Fruit fly (Drosophila melanogaster) whole organism, embryonic: ENCODE results near the gene iav.
A peak's percentile ranks its signal among the peaks of the same experiment; 100 is the strongest.

Source experiments
- Blimp-1 ChIP-seq: fragments of 200-800 bp; sonication (Bioruptor generic); optimal IDR thresholded peaks from 3 replicates; lab custom pipeline; 2018; ENCODE audit warnings: missing biosample characterization, missing genetic modification characterization, mild to moderate bottlenecking, moderate library complexity, missing genetic modification reagents
- CG10959 ChIP-seq: fragments of 200-800 bp; sonication (Bioruptor generic); IDR thresholded peaks from 2 replicates; pipeline ENCODE4 v1.3.6; 2022; ENCODE audit warnings: missing biosample characterization, missing genetic modification characterization
- CG11398 ChIP-seq: fragments of 200-800 bp; sonication (Bioruptor generic); optimal IDR thresholded peaks from 2 replicates; lab custom pipeline; 2016; ENCODE audit warnings: missing biosample characterization, missing genetic modification characterization
- CG11456 ChIP-seq: fragments of 200-800 bp; sonication (Bioruptor generic); IDR thresholded peaks from 3 replicates; pipeline ENCODE4 v1.3.6; 2022; ENCODE audit warnings: missing biosample characterization, missing genetic modification characterization
- CG11695 ChIP-seq: fragments of 200-800 bp; sonication (Bioruptor generic); IDR thresholded peaks from 3 replicates; pipeline ENCODE4 v1.3.6; 2022; ENCODE audit warnings: missing biosample characterization, missing genetic modification characterization
- CG12071 ChIP-seq: fragments of 200-800 bp; sonication (Bioruptor generic); optimal IDR thresholded peaks from 3 replicates; lab custom pipeline; 2018; ENCODE audit warnings: missing biosample characterization, mild to moderate bottlenecking, missing genetic modification characterization
- CG12236 ChIP-seq: fragments of 200-800 bp; sonication (Bioruptor generic); optimal IDR thresholded peaks from 2 replicates; lab custom pipeline; 2016; ENCODE audit warnings: missing biosample characterization, missing genetic modification characterization
- CG14667 ChIP-seq: fragments of 200-800 bp; sonication (Bioruptor generic); IDR thresholded peaks from 2 replicates; pipeline ENCODE4 v1.3.6; 2022; ENCODE audit warnings: missing biosample characterization, missing genetic modification characterization
- CG15011 ChIP-seq: fragments of 200-800 bp; sonication (Bioruptor generic); optimal IDR thresholded peaks from 3 replicates; lab custom pipeline; 2018; ENCODE audit warnings: missing biosample characterization, mild to moderate bottlenecking, missing genetic modification characterization
- CG1529 ChIP-seq: fragments of 200-800 bp; sonication (Bioruptor generic); optimal IDR thresholded peaks from 3 replicates; lab custom pipeline; 2018; ENCODE audit warnings: missing biosample characterization, missing genetic modification characterization
- CG1603 ChIP-seq: fragments of 200-800 bp; sonication (Bioruptor generic); optimal IDR thresholded peaks from 2 replicates; lab custom pipeline; 2019; ENCODE audit warnings: missing biosample characterization, mild to moderate bottlenecking, missing genetic modification characterization, moderate library complexity
- CG16779 ChIP-seq: fragments of 200-800 bp; sonication (Bioruptor generic); IDR thresholded peaks from 2 replicates; pipeline ENCODE4 v1.3.6; 2022; ENCODE audit warnings: missing biosample characterization, missing genetic modification characterization
- CG1832 ChIP-seq: fragments of 200-800 bp; sonication (Bioruptor generic); optimal IDR thresholded peaks from 2 replicates; lab custom pipeline; 2017; ENCODE audit warnings: missing biosample characterization, mild to moderate bottlenecking, missing genetic modification characterization, inconsistent platforms
- CG2120 ChIP-seq: fragments of 200-800 bp; sonication (Bioruptor generic); optimal IDR thresholded peaks from 3 replicates; lab custom pipeline; 2016; ENCODE audit warnings: missing biosample characterization, missing genetic modification characterization
- CG2199 ChIP-seq: fragments of 200-800 bp; sonication (Bioruptor generic); IDR thresholded peaks from 3 replicates; pipeline ENCODE4 v1.3.6; 2022; ENCODE audit warnings: missing biosample characterization, missing genetic modification characterization
- CG2712 ChIP-seq: fragments of 200-800 bp; optimal IDR thresholded peaks from 3 replicates; lab custom pipeline; 2019; ENCODE audit warnings: missing biosample characterization, mild to moderate bottlenecking, missing genetic modification characterization, moderate library complexity
- CG31224 ChIP-seq: fragments of 200-800 bp; sonication (Bioruptor generic); IDR thresholded peaks from 2 replicates; pipeline ENCODE4 v1.3.6; 2022; ENCODE audit warnings: missing biosample characterization, missing genetic modification characterization
- CG43689 ChIP-seq: fragments of 200-800 bp; sonication (Bioruptor generic); IDR thresholded peaks from 2 replicates; pipeline ENCODE4 v1.3.6; 2022; ENCODE audit warnings: missing biosample characterization, missing genetic modification characterization
- CG4617 ChIP-seq: fragments of 200-800 bp; sonication (Bioruptor generic); optimal IDR thresholded peaks from 3 replicates; lab custom pipeline; 2016; ENCODE audit warnings: missing biosample characterization, missing genetic modification characterization, borderline replicate concordance
- CG6272 ChIP-seq: fragments of 200-800 bp; sonication (Bioruptor generic); IDR thresholded peaks from 2 replicates; pipeline ENCODE4 v1.3.6; 2022; ENCODE audit warnings: missing biosample characterization, missing genetic modification characterization
- CG7372 ChIP-seq: fragments of 200-800 bp; sonication (Bioruptor generic); IDR thresholded peaks from 2 replicates; pipeline ENCODE4 v1.3.6; 2022; ENCODE audit warnings: missing biosample characterization, missing genetic modification characterization
- CG7987 ChIP-seq: fragments of 200-800 bp; sonication (Bioruptor generic); optimal IDR thresholded peaks from 2 replicates; lab custom pipeline; 2018; ENCODE audit warnings: missing biosample characterization, mild to moderate bottlenecking, missing genetic modification characterization, moderate library complexity
- CG8924 ChIP-seq: fragments of 200-800 bp; optimal IDR thresholded peaks from 3 replicates; lab custom pipeline; 2019; ENCODE audit warnings: missing biosample characterization, mild to moderate bottlenecking, missing genetic modification characterization, moderate library complexity
- CG9876 ChIP-seq: fragments of 200-800 bp; sonication (Bioruptor generic); optimal IDR thresholded peaks from 2 replicates; lab custom pipeline; 2016; ENCODE audit warnings: missing biosample characterization, missing genetic modification characterization
- CG9932 ChIP-seq: fragments of 200-800 bp; sonication (Bioruptor generic); IDR thresholded peaks from 2 replicates; pipeline ENCODE4 v1.3.6; 2022; ENCODE audit warnings: missing biosample characterization, missing genetic modification characterization
- HHEX ChIP-seq: fragments of 200-800 bp; sonication (Bioruptor generic); optimal IDR thresholded peaks from 3 replicates; lab custom pipeline; 2017; ENCODE audit warnings: missing biosample characterization, mild to moderate bottlenecking, missing genetic modification characterization, missing genetic modification reagents
- Hr3 ChIP-seq: fragments of 200-800 bp; sonication (Bioruptor generic); optimal IDR thresholded peaks from 3 replicates; lab custom pipeline; 2016; ENCODE audit warnings: missing biosample characterization, missing genetic modification characterization
- Meics ChIP-seq: fragments of 200-800 bp; sonication (Bioruptor generic); optimal IDR thresholded peaks from 2 replicates; lab custom pipeline; 2017; ENCODE audit warnings: missing biosample characterization, mild to moderate bottlenecking, missing genetic modification characterization
- NfI ChIP-seq: fragments of 200-800 bp; sonication (Bioruptor generic); optimal IDR thresholded peaks from 3 replicates; lab custom pipeline; 2018; ENCODE audit warnings: missing biosample characterization, mild to moderate bottlenecking, missing genetic modification characterization, moderate library complexity
- Oli ChIP-seq: fragments of 200-800 bp; sonication (Bioruptor generic); optimal IDR thresholded peaks from 2 replicates; lab custom pipeline; 2018; ENCODE audit warnings: missing biosample characterization, mild to moderate bottlenecking, missing genetic modification characterization, moderate library complexity
- Spps ChIP-seq: fragments of 200-800 bp; sonication (Bioruptor generic); optimal IDR thresholded peaks from 2 replicates; lab custom pipeline; 2018; ENCODE audit warnings: missing biosample characterization, mild to moderate bottlenecking, missing genetic modification characterization
- Trl ChIP-seq, 3 experiments: fragments of >200 bp in 2 of 3; fragments of 200-800 bp in 1 of 3; sonication (Bioruptor generic) in 1 of 3; optimal IDR thresholded peaks; 2 replicates in 1 of 3; 3 replicates in 2 of 3; lab custom pipeline; 2016 to 2017; ENCODE audit warnings: missing biosample characterization in 1 of 3, missing genetic modification characterization in 1 of 3
- ash1 ChIP-seq: fragments of 200-800 bp; sonication (Bioruptor generic); optimal IDR thresholded peaks from 2 replicates; lab custom pipeline; 2018; ENCODE audit warnings: missing biosample characterization, mild to moderate bottlenecking, missing genetic modification characterization
- chif ChIP-seq, 2 experiments: fragments of 200-800 bp; sonication (Bioruptor generic); optimal IDR thresholded peaks; 3 replicates each; lab custom pipeline; 2016; ENCODE audit warnings: missing biosample characterization in 2 of 2, missing genetic modification characterization in 2 of 2
- chinmo ChIP-seq: fragments of 200-800 bp; sonication (Bioruptor generic); IDR thresholded peaks from 4 replicates; pipeline ENCODE4 v1.3.6; 2022; ENCODE audit warnings: missing biosample characterization, missing genetic modification characterization; ENCODE audit not compliant: partially characterized antibody
- corto ChIP-seq: fragments of 200-800 bp; sonication (Bioruptor generic); optimal IDR thresholded peaks from 2 replicates; lab custom pipeline; 2016; ENCODE audit warnings: missing biosample characterization, mild to moderate bottlenecking, missing genetic modification characterization, moderate library complexity
- croc ChIP-seq: fragments of 200-800 bp; sonication (Bioruptor generic); conservative IDR thresholded peaks from 3 replicates; pipeline ENCODE4 v1.3.6; 2022; ENCODE audit warnings: missing biosample characterization, missing genetic modification characterization
- ewg ChIP-seq: fragments of 200-800 bp; sonication (Bioruptor generic); optimal IDR thresholded peaks from 3 replicates; lab custom pipeline; 2017; ENCODE audit warnings: mild to moderate bottlenecking, missing biosample characterization, missing genetic modification reagents, missing genetic modification characterization
- inv ChIP-seq: fragments of 200-800 bp; sonication (Bioruptor generic); IDR thresholded peaks from 2 replicates; pipeline ENCODE4 v1.3.6; 2022; ENCODE audit warnings: missing biosample characterization, missing genetic modification characterization; ENCODE audit not compliant: partially characterized antibody
- lola ChIP-seq, 3 experiments: fragments of >200 bp in 2 of 3; fragments of 200-800 bp in 1 of 3; sonication (Bioruptor generic) in 1 of 3; optimal IDR thresholded peaks; 2 replicates each; lab custom pipeline; 2017 to 2019; ENCODE audit warnings: missing biosample characterization in 3 of 3, missing genetic modification characterization in 3 of 3, mild to moderate bottlenecking in 1 of 3, moderate library complexity in 1 of 3
- pita ChIP-seq: fragments of 200-800 bp; sonication (Bioruptor generic); optimal IDR thresholded peaks from 2 replicates; lab custom pipeline; 2017; ENCODE audit warnings: missing biosample characterization, mild to moderate bottlenecking, missing genetic modification characterization
- sd ChIP-seq: fragments of 200-800 bp; sonication (Bioruptor generic); optimal IDR thresholded peaks from 3 replicates; lab custom pipeline; 2018; ENCODE audit warnings: missing biosample characterization, mild to moderate bottlenecking, missing genetic modification characterization, moderate library complexity
- slou ChIP-seq: fragments of 200-800 bp; sonication (Bioruptor generic); optimal IDR thresholded peaks from 3 replicates; lab custom pipeline; 2016; ENCODE audit warnings: missing biosample characterization, missing genetic modification characterization
- sna ChIP-seq: fragments of 200-800 bp; sonication (Bioruptor generic); IDR thresholded peaks from 2 replicates; pipeline ENCODE4 v1.3.6; 2022; ENCODE audit warnings: missing biosample characterization, missing genetic modification characterization; ENCODE audit not compliant: partially characterized antibody
- so ChIP-seq: fragments of 200-800 bp; sonication (Bioruptor generic); IDR thresholded peaks from 3 replicates; pipeline ENCODE4 v1.3.6; 2022; ENCODE audit warnings: missing biosample characterization, missing genetic modification characterization
- tin ChIP-seq: fragments of 200-800 bp; sonication (Bioruptor generic); optimal IDR thresholded peaks from 3 replicates; lab custom pipeline; 2016; ENCODE audit warnings: missing biosample characterization, missing genetic modification characterization
- usp ChIP-seq: fragments of >200 bp; optimal IDR thresholded peaks from 2 replicates; lab custom pipeline; 2017; ENCODE audit warnings: missing biosample characterization, missing genetic modification characterization
- wek ChIP-seq: fragments of 200-800 bp; sonication (Bioruptor generic); optimal IDR thresholded peaks from 3 replicates; lab custom pipeline; 2018; ENCODE audit warnings: missing biosample characterization, mild to moderate bottlenecking, missing genetic modification characterization, moderate library complexity

iav gene

DNA sequence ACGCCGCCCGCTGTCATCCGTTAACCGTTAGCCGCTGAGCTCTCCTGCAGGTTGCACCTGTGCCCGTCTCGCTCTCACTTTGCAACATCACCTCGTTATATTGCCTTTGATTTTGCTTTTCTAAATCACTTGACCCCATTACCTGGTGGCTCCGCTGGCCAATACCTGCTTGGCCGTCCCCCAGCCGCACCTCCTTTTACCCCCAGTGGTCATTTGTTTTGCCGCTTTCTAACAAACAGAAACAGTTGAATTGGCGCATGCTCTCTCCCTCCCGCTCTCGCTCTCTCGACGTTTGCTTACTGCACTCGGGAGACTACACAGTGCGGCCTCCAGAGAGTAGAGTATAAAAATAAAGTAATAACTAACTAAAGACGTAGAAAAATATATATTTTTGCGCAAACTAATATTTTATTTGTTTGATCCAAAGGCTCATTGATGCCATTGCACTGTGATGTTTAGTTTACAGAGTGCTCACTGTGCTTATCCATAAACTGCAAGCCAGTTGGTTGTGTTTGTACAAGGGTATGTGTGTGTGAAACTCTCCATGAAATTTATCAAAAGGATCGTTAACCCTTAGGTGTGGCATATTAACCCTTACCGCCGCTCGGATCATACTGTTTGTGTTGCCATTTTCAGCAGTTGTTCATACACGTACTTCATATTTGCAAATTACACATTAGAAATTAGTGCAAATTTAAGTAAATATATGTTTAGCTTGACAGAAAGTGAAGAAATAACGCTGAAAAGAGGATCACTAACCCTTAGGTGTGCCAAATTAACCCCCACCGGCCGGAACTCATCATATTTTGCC, 9.1 kb upstream of the iav start (continued):
- TF ChIP-seq CG4617 (peak; percentile 50), CG43689 (GFP tag; lab: Robert Waterston, UW) (peak; percentile 62), Spps (tag; lab: Kevin White, UChicago) (peak; percentile 6), pita (GFP tag; lab: Kevin White, UChicago) (no peak), lola (GFP tag; optimal IDR thresholded peaks at IDR 0.05; lab: Kevin White, UChicago) (peak in 1 of 3 experiments; percentile 73), CG2120 (peak; percentile 82), Hr3 (GFP tag; lab: Kevin White, UChicago) (peak; percentile 73), ewg (GFP tag; lab: Kevin White, UChicago) (peak; percentile 80), tin (GFP tag; lab: Kevin White, UChicago) (peak; percentile 64), CG1603 (tag; lab: Kevin White, UChicago) (peak; percentile 91), CG14667 (peak; percentile 84), CG10959 (peak; percentile 86), CG16779 (GFP tag; lab: Robert Waterston, UW) (peak; percentile 27; the same call in 1 of the 2 replicates), CG7372 (GFP tag; lab: Robert Waterston, UW) (peak; percentile 79), CG6272 (GFP tag; lab: Robert Waterston, UW) (peak; percentile 80), Blimp-1 (no peak), CG8924 (tag; lab: Kevin White, UChicago) (peak; percentile 81), CG11456 (peak; percentile 82), CG2199 (GFP tag; lab: Robert Waterston, UW) (peak; percentile 60; the same call in 1 of the 3 replicates), croc (GFP tag; lab: Robert Waterston, UW) (peak; percentile 63; the same call in 2 of the 3 replicates), CG31224 (GFP tag; lab: Robert Waterston, UW) (peak; percentile 68; the same call in 1 of the 2 replicates), slou (GFP tag; lab: Kevin White, UChicago) (no peak), Trl (optimal IDR thresholded peaks at IDR 0.05; lab: Kevin White, UChicago) (peak; percentile 70 to 74), Trl (GFP tag; optimal IDR thresholded peaks at IDR 0.05; lab: Kevin White, UChicago) (peak; percentile 58), CG1529 (GFP tag; lab: Kevin White, UChicago) (peak; percentile 67), CG12236 (GFP tag; lab: Kevin White, UChicago) (peak; percentile 57), Meics (GFP tag; lab: Kevin White, UChicago) (peak; percentile 78), chinmo (GFP tag; lab: Robert Waterston, UW) (no peak), ash1 (peak; percentile 56), wek (GFP tag; lab: Kevin White, UChicago) (peak; percentile 47), CG15011 (GFP tag; lab: Kevin White, UChicago) (no peak), CG9876 (GFP tag; lab: Kevin White, UChicago) (no peak), NfI (GFP tag; lab: Kevin White, UChicago) (peak; percentile 76), inv (no peak), usp (GFP tag; lab: Kevin White, UChicago) (no peak), HHEX (GFP tag; lab: Kevin White, UChicago) (peak; percentile 79), corto (GFP tag; lab: Kevin White, UChicago) (peak; percentile 93), so (peak; percentile 84), Oli (tag; lab: Kevin White, UChicago) (peak; percentile 79), CG11398 (GFP tag; lab: Kevin White, UChicago) (peak; percentile 15), chif (GFP tag; optimal IDR thresholded peaks at IDR 0.05; lab: Kevin White, UChicago) (peak; percentile 57 to 81), CG2712 (tag; lab: Kevin White, UChicago) (peak; percentile 84), sna (GFP tag; lab: Robert Waterston, UW) (no peak), CG9932 (peak; percentile 89), sd (no peak), CG12071 (GFP tag; lab: Kevin White, UChicago) (peak; percentile 72), CG11695 (GFP tag; lab: Robert Waterston, UW) (peak; percentile 79), CG1832 (peak; percentile 53), CG7987 (peak; percentile 12)
